Fruit fly (Drosophila melanogaster) ovary, adult (tissue): ENCODE data around the gene SKIP.
"Not testable (repeated sequence)": the region's sequence is repeated elsewhere in the genome, so short reads cannot be mapped to it uniquely, and the experiment has no call there.

Experiments used
- CG17801 ChIP-seq: fragments of 200-800 bp; optimal IDR thresholded peaks from 2 replicates; lab custom pipeline; 2019; ENCODE audit warnings: missing biosample characterization, mild to moderate bottlenecking, missing genetic modification characterization, moderate library complexity; ENCODE audit not compliant: partially characterized antibody

SKIP gene

DNA sequence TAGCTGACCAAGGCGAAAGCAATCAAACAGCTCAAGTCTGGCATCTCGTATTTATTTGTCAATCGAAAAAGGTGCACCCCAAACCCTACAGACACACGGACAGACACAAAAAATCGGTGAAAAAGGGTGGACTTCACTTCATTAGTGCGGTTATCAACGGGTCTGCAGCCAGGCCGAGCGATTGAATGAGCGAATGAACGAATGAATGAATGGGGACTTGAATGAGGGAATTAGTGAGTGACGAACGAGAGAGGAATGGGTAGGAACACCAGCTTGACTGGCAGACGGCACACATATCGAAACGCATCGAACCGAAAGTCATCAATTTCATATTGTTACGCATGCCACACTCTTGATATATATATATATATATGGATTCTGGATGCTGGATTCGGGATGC is 154.7 kb downstream of the SKIP start:
- TF ChIP-seq CG17801 (GFP tag; lab: Kevin White, UChicago) = no peak

DNA sequence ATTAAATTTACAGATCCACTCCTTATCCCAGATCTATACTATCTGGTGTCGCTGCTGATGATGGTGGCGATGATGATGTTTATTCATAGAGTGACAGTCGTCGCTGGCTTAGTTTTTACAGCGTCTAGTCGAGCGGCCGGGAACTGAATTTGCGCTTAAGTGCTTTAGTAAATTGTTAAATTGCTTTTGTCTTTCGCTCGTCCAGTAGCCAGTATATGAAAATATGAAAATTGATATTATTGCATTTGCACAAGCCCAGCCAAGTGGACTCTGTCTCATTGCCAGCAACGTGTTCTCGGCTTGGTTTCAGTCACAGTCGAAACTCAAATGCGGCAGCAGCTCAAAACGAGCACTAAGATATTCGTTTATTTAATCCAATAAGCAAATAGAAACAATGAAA is 164.9 kb downstream of the SKIP start, which contains the start of gene CG7084:
Gene CG7084, plus strand, starts transcription at position 301 of the 400 bp plus-strand sequence.
- TF ChIP-seq CG17801 (GFP tag; lab: Kevin White, UChicago) = not testable (repeated sequence)

DNA sequence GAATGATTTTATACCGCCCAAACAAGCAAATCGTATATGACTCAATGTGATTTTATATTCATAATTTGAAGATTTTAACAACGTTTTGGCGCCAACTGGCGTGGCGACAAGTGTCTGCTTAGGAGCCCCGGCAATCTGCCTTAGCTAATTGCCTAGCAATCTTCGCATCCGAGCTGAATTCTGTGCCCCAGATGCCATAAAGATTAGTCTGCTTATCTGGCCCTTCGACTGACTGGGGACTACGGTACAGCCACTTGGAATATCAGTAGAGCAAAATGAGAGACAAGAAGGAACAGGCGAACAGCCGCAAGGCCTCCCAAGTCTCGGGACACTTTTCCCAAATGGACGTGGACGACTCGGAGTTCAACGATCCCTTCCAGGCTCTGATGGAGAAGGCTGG is 166.4 kb downstream of the SKIP start:
- no peak for TF ChIP-seq CG17801 (GFP tag; lab: Kevin White, UChicago)

DNA sequence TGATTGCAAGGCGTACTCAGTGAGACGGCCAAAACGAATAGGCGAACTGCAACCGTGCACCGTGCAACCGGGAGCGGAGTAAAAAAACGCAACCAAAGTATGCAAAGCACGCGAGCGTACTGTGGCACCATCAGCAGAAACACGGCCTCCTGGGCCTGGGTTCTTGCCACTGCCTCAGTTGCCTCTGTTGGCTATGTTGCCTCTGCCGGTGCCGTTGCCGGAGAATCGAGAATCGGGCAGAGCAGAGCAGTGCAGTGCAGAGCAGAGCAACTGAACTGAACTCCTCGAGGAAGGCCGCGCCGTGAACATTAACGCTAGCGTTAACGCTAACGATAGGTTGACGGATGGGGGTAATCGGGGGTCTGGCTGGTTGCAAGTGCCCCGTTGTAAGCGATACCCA is 190.4 kb downstream of the SKIP start, which contains the start of gene CG34377:
Gene CG34377, minus strand, starts transcription at position 101 of the 400 bp plus-strand sequence.
- no peak for TF ChIP-seq CG17801 (GFP tag; lab: Kevin White, UChicago)

DNA sequence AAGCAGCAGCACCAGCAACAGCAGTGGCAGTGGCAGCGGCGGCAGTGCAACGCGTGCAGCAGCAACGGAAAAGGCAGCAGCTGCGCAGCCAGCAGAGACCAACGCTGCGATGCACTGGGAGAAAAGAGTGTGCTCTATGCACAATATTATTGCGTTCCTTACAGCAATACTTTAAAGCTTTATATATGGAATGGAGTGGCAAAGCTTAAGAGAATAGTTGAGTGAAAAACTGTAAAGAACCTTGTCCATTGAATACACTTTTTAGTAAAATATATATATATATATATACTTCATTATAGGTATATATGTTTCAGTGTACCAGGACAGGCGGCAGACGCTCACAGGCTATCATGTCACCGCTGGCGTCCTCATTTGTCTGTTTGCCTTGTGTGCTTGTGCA is 191.1 kb downstream of the SKIP start:
- no peak for TF ChIP-seq CG17801 (GFP tag; lab: Kevin White, UChicago)

DNA sequence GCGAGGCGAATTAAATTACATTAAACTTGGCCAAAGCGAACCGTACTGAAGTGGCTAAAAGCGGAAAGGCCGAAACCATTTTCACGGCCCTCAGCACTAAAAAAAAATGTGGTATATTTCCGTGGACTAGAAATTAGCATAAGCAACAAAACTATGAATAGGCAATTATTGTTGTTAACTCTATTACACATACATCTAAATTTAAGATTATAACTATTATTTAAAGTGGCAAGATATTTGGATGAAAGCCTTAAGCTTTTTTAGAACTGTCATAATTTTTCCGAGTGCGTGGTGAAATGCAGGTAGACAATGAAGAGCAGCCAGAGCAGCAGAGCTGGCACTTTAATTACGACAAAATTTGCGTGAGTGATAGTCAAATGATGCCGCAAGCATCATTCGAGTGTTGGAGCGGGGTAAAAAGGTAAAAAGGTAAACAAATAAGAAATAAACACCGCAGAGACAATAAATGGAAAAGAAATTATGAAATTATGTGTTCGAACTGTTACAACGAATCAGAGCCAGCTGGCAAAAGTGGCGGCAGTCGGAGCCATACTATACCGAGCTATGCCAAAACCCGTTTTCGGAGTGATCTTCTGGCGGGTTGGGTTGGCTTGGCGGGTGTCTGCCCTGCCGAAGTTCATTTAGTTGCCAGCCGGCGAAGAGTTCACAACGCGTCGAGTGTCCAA is 195.2 kb downstream of the SKIP start, which contains the start of gene CG7080:
Gene CG7080, plus strand, starts transcription at position 636 of the 686 bp plus-strand sequence.
- no peak for TF ChIP-seq CG17801 (GFP tag; lab: Kevin White, UChicago)

DNA sequence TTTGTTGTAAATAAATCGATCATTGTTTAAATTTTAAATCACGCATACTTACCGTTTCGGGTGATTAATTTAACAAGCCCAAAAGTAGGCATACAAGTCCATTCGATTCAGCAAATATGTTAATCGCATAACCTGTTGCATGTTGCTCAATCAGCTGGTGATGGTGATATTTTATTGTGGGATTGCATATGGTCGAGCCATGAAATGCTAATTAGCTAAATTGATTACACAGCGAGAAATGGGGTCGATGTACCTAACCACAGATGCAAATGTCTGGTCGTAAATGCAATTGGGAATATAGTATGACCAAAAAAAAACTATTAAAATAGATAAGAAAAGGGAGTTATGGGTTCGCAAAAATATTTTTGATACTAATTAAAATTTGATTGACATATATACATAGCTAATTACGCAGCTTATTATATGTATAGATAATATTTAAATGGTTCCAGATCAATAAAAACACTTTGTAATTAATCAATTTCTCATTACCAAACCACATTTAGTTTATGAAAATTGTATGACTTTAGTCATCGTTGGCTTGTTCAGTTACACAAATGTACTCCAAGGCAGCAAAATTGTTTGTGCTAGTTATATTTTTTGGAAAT is 197.0 kb downstream of the SKIP start, which contains the start of gene CG33721:
Gene CG33721, plus strand, starts transcription at position 558 of the 608 bp plus-strand sequence.
- TF ChIP-seq CG17801 (GFP tag; lab: Kevin White, UChicago) = no peak

DNA sequence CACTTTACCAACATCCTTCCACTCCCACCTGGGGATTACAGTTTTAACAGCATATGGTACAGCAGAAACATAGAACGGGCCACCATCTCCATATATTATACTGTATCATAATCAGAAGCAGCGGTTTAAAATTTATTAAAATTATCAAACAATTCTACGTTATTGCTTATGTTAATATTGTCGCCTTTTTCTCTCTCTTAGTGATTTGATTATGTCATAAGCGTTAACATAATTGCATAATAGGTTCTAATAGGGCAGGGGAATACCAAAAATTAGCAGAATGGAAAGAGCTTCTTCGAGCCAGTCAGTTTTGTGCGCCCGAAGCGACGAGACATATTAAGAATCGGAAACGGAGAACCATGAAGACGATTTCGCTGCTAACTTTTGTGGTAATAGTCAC is 198.1 kb downstream of the SKIP start, which contains the start of gene CG13862:
Gene CG13862, plus strand, starts transcription at position 301 of the 400 bp plus-strand sequence.
- no peak for TF ChIP-seq CG17801 (GFP tag; lab: Kevin White, UChicago)

DNA sequence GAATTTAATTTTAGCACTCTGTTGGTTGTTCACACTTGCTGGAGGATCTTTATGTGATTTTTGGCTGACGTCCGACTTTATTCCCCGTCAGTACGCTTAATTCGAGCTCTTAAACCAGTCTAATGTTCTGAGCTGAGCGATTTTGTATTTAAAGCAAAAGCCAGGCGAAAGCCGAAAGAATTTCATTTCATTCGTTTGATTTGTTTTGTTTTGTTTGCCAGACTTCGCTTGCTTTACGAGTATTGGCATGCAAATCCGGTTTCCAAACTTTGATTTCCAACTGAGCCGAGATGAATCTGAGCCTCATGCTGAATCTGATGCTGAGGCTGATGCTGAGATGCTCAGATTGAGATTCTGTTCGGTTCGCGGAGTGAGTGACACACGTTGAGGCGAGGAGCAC is 200.4 kb downstream of the SKIP start, which contains the start of gene CG5391:
Gene CG5391, minus strand, starts transcription at position 101 of the 400 bp plus-strand sequence.
- TF ChIP-seq CG17801 (GFP tag; lab: Kevin White, UChicago) = no peak

DNA sequence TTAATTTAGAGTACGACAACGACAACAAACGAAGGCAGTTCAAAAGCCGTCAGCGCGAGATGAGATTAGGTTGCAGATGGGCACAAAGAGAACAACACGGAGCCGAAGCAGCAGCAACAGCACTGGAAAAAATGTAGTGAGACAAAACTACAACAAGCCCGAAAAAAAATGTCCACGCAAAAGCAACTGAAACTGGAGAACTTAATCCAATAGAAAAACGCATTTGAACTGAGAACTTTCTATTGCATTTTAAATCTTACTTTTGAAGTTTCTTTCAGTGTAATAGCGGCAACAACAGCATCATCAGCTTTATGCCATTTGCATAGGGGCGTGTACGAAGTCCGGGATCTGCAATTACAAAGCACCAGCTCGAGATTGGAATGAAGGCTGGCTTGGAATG is 205.9 kb downstream of the SKIP start:
- TF ChIP-seq CG17801 (GFP tag; lab: Kevin White, UChicago) = no peak

DNA sequence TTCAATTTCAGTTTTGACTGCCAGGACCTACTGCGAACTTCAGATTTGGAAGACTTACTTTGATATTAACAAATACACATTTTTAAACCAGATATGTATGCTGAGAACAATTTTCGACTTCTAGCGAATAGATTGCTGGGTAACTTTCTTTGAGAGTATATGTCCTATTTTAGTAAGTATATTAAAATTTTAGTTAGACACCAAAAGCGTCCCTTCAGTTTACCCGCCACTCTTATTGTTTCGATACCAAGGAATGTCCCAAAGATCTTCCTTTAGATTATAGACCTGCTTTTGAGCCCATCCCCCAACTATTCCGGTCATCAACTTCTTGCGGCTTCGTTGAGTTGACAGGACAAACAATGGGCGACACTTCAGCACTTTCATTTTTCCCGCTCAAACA is 206.6 kb downstream of the SKIP start, which contains the start of gene CG5388:
Gene CG5388, minus strand, starts transcription at position 101 of the 400 bp plus-strand sequence.
- TF ChIP-seq CG17801 (GFP tag; lab: Kevin White, UChicago) = no peak

DNA sequence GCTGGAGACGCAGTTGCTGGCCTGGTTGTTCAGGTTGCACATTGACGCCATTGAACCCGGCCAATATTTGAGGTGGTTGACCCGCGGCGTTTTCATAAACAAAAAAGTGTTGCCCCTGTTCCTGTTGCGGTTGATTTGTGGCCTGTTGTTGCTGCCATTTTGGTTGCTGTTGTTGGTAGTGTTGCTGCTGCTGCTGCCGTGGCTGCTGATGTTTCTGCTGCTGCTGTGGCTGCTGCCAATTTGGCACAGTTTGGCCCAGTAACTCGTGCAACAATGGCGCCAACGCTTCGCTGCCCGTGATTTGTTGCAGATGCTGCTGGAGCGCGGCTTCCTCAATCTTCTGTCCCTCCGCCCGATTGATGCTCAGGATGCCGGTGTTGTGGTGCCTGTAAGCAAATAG is 208.0 kb downstream of the SKIP start:
- no peak for TF ChIP-seq CG17801 (GFP tag; lab: Kevin White, UChicago)

DNA sequence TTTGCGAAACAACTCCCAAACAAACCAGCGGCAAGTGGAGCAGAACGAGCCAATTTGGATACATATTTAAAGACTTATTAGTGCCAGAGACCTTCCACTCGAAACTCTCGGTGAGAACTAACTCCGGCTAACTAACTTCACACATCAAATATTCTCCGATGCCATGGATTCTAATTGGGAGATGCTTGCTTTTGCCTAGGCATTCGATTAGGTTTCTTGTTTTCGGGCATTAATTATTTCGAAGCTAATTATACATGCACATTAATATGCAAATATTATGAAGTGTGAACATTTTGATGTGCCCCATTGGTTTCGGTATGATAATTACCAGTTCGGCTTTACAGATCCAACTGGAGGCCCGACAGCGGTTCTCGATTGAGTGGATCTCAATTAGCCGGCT is 208.5 kb downstream of the SKIP start, which contains the start of gene CG5386:
Gene CG5386, minus strand, starts transcription at position 101 of the 400 bp plus-strand sequence.
- TF ChIP-seq CG17801 (GFP tag; lab: Kevin White, UChicago) = no peak

DNA sequence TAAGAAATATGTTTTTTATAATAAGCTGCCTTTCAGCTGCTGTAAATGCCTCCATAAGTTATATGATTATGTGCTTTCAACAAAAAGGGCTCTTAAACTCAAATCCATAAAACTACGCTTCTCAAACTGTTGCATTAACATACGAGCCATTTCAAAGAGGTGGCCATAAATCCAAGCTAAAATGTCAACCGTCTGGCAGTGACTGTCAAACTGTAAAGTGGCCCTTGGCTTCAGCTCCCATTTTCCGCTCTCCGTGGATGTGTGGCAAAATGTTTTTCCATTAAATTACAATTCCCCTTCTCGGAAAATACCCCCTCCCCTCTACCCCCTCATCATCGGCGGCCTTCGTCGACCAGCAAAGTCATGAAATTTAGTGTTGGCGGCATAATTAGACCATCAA is 209.1 kb downstream of the SKIP start:
- no peak for TF ChIP-seq CG17801 (GFP tag; lab: Kevin White, UChicago)
